Fruit fly (Drosophila melanogaster) whole organism, embryonic: ENCODE results near the gene CG5254.

Experiments
- Bteb2 ChIP-seq: fragments of 200-800 bp; sonication (Bioruptor generic); optimal IDR thresholded peaks from 2 replicates; lab custom pipeline; 2016; ENCODE audit warnings: missing biosample characterization, missing genetic modification characterization
- CG17802 ChIP-seq: fragments of 200-800 bp; sonication (Bioruptor generic); optimal IDR thresholded peaks from 2 replicates; lab custom pipeline; 2018; ENCODE audit warnings: missing biosample characterization, mild to moderate bottlenecking, missing genetic modification characterization, moderate library complexity
- CG18619 ChIP-seq: fragments of 200-800 bp; sonication (Bioruptor generic); optimal IDR thresholded peaks from 3 replicates; lab custom pipeline; 2017; ENCODE audit warnings: missing biosample characterization, mild to moderate bottlenecking, missing genetic modification characterization
- CG2116 ChIP-seq: fragments of 200-800 bp; sonication (Bioruptor generic); optimal IDR thresholded peaks from 3 replicates; lab custom pipeline; 2018; ENCODE audit warnings: missing biosample characterization, mild to moderate bottlenecking, missing genetic modification characterization
- CG2120 ChIP-seq: fragments of 200-800 bp; sonication (Bioruptor generic); optimal IDR thresholded peaks from 3 replicates; lab custom pipeline; 2016; ENCODE audit warnings: missing biosample characterization, missing genetic modification characterization
- CG32772 ChIP-seq: fragments of 200-800 bp; sonication (Bioruptor generic); IDR thresholded peaks from 2 replicates; pipeline ENCODE4 v1.3.6; 2022; ENCODE audit warnings: missing biosample characterization, missing genetic modification characterization
- Fer2 ChIP-seq: fragments of 200-800 bp; sonication (Bioruptor generic); optimal IDR thresholded peaks from 2 replicates; lab custom pipeline; 2018; ENCODE audit warnings: missing biosample characterization, mild to moderate bottlenecking, missing genetic modification characterization, moderate library complexity
- Lpt ChIP-seq: fragments of >200 bp; optimal IDR thresholded peaks from 2 replicates; lab custom pipeline; 2018; ENCODE audit warnings: missing biosample characterization, missing genetic modification characterization
- Taf1 ChIP-seq: fragments of 200-800 bp; sonication (Bioruptor generic); IDR thresholded peaks from 2 replicates; pipeline ENCODE4 v1.3.6; 2022; ENCODE audit warnings: missing biosample characterization, missing genetic modification characterization
- cato ChIP-seq: fragments of 200-800 bp; sonication (Bioruptor generic); optimal IDR thresholded peaks from 2 replicates; lab custom pipeline; 2016; ENCODE audit warnings: missing biosample characterization, missing genetic modification characterization, borderline replicate concordance
- fru ChIP-seq: fragments of >200 bp; optimal IDR thresholded peaks from 2 replicates; lab custom pipeline; 2017

DNA sequence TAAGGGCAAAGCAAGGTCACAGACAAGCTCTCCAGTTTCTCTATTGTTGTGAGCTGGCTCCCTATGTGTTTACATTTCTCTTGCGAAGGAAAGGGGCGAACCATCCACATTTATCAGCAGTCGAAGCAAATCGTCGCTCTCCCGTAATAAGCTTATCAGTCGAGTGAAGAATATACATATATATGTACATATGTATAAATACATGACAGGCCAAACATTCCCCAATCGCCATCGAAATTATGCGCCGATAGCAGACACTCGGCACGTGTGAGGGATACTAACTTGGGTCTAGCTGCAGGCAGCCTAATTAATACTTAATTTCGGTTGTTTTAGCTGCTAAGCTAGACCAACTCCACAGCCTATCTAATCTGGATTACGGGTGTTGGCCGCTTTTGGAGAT is 6.7 kb downstream of the CG5254 start:
- no peak for TF ChIP-seq CG18619 (GFP tag; lab: Kevin White, UChicago)
- TF ChIP-seq CG2116 (GFP tag; lab: Kevin White, UChicago) = no peak
- TF ChIP-seq cato (GFP tag; lab: Kevin White, UChicago) = no peak
- TF ChIP-seq fru (lab: Kevin White, UChicago) = no peak
- no peak for TF ChIP-seq CG17802 (tag; lab: Kevin White, UChicago)
- TF ChIP-seq CG2120 (GFP tag; lab: Kevin White, UChicago) = no peak
- TF ChIP-seq Fer2 (tag; lab: Kevin White, UChicago) = no peak
- TF ChIP-seq Bteb2 (GFP tag; lab: Kevin White, UChicago) = no peak
- no peak for TF ChIP-seq Lpt (GFP tag; lab: Kevin White, UChicago)
- no peak for TF ChIP-seq CG32772 (GFP tag; lab: Robert Waterston, UW)
- no peak for TF ChIP-seq Taf1
